Fruit fly (Drosophila melanogaster) whole organism, embryonic: ENCODE results near the gene Ldsdh1.
A peak's percentile ranks its signal among the peaks of the same experiment; 100 is the strongest.

Source experiments
- Atf6 ChIP-seq: fragments of 200-800 bp; sonication (Bioruptor generic); IDR thresholded peaks from 2 replicates; pipeline ENCODE4 v1.3.6; 2022; ENCODE audit warnings: missing biosample characterization, missing genetic modification characterization
- CG10321 ChIP-seq: fragments of 200-800 bp; sonication (Bioruptor generic); IDR thresholded peaks from 2 replicates; pipeline ENCODE4 v1.3.6; 2022; ENCODE audit warnings: missing biosample characterization, missing genetic modification characterization
- CG10366 ChIP-seq: fragments of 200-800 bp; sonication (Bioruptor generic); IDR thresholded peaks from 2 replicates; pipeline ENCODE4 v1.3.6; 2022; ENCODE audit warnings: missing biosample characterization, missing genetic modification characterization
- CG10543 ChIP-seq: fragments of 200-800 bp; sonication (Bioruptor generic); optimal IDR thresholded peaks from 3 replicates; lab custom pipeline; 2017; ENCODE audit warnings: missing biosample characterization, mild to moderate bottlenecking, missing genetic modification characterization, moderate library complexity
- CG11560 ChIP-seq: fragments of 200-800 bp; sonication (Bioruptor generic); IDR thresholded peaks from 3 replicates; pipeline ENCODE4 v1.3.6; 2022; ENCODE audit warnings: missing biosample characterization, missing genetic modification characterization
- CG11695 ChIP-seq: fragments of 200-800 bp; sonication (Bioruptor generic); IDR thresholded peaks from 3 replicates; pipeline ENCODE4 v1.3.6; 2022; ENCODE audit warnings: missing biosample characterization, missing genetic modification characterization
- CG12236 ChIP-seq: fragments of 200-800 bp; sonication (Bioruptor generic); optimal IDR thresholded peaks from 2 replicates; lab custom pipeline; 2016; ENCODE audit warnings: missing biosample characterization, missing genetic modification characterization
- CG12299 ChIP-seq: fragments of 200-800 bp; sonication (Bioruptor generic); optimal IDR thresholded peaks from 2 replicates; lab custom pipeline; 2018; ENCODE audit warnings: missing biosample characterization, mild to moderate bottlenecking, missing genetic modification characterization
- CG12769 ChIP-seq: fragments of 200-800 bp; sonication (Bioruptor generic); optimal IDR thresholded peaks from 2 replicates; lab custom pipeline; 2019; ENCODE audit warnings: missing biosample characterization, mild to moderate bottlenecking, missing genetic modification characterization, moderate library complexity
- CG13624 ChIP-seq: fragments of 200-800 bp; sonication (Bioruptor generic); optimal IDR thresholded peaks from 2 replicates; lab custom pipeline; 2016; ENCODE audit warnings: missing biosample characterization, missing genetic modification characterization
- CG14014 ChIP-seq: fragments of 200-800 bp; sonication (Bioruptor generic); IDR thresholded peaks from 2 replicates; pipeline ENCODE4 v1.3.6; 2022; ENCODE audit warnings: missing biosample characterization, missing genetic modification characterization
- CG14667 ChIP-seq: fragments of 200-800 bp; sonication (Bioruptor generic); IDR thresholded peaks from 2 replicates; pipeline ENCODE4 v1.3.6; 2022; ENCODE audit warnings: missing biosample characterization, missing genetic modification characterization
- CG15269 ChIP-seq: fragments of 200-800 bp; sonication (Bioruptor generic); optimal IDR thresholded peaks from 2 replicates; lab custom pipeline; 2018; ENCODE audit warnings: missing biosample characterization, mild to moderate bottlenecking, missing genetic modification characterization, moderate library complexity
- CG1832 ChIP-seq: fragments of 200-800 bp; sonication (Bioruptor generic); optimal IDR thresholded peaks from 2 replicates; lab custom pipeline; 2017; ENCODE audit warnings: missing biosample characterization, mild to moderate bottlenecking, missing genetic modification characterization, inconsistent platforms
- CG18619 ChIP-seq: fragments of 200-800 bp; sonication (Bioruptor generic); optimal IDR thresholded peaks from 3 replicates; lab custom pipeline; 2017; ENCODE audit warnings: missing biosample characterization, mild to moderate bottlenecking, missing genetic modification characterization
- CG2678 ChIP-seq: fragments of 200-800 bp; sonication (Bioruptor generic); optimal IDR thresholded peaks from 3 replicates; lab custom pipeline; 2019; ENCODE audit warnings: missing biosample characterization, mild to moderate bottlenecking, missing genetic modification characterization, moderate library complexity
- CG34376 ChIP-seq: fragments of 200-800 bp; sonication (Bioruptor generic); optimal IDR thresholded peaks from 2 replicates; lab custom pipeline; 2018; ENCODE audit warnings: missing biosample characterization, mild to moderate bottlenecking, missing genetic modification characterization
- CG4360 ChIP-seq: fragments of 200-800 bp; sonication (Bioruptor generic); IDR thresholded peaks from 2 replicates; pipeline ENCODE4 v1.3.6; 2022; ENCODE audit warnings: missing biosample characterization, missing genetic modification characterization
- CG6765 ChIP-seq: fragments of 200-800 bp; sonication (Bioruptor generic); optimal IDR thresholded peaks from 3 replicates; lab custom pipeline; 2017; ENCODE audit warnings: missing biosample characterization, mild to moderate bottlenecking, missing genetic modification characterization
- CG7963 ChIP-seq: fragments of 200-800 bp; sonication (Bioruptor generic); IDR thresholded peaks from 3 replicates; pipeline ENCODE4 v1.3.6; 2022; ENCODE audit warnings: missing biosample characterization, missing genetic modification characterization; ENCODE audit not compliant: partially characterized antibody
- CG8478 ChIP-seq: fragments of >200 bp; optimal IDR thresholded peaks from 2 replicates; lab custom pipeline; 2018
- CG9932 ChIP-seq: fragments of 200-800 bp; sonication (Bioruptor generic); IDR thresholded peaks from 2 replicates; pipeline ENCODE4 v1.3.6; 2022; ENCODE audit warnings: missing biosample characterization, missing genetic modification characterization
- CoRest ChIP-seq: fragments of 200-800 bp; sonication (Bioruptor generic); optimal IDR thresholded peaks from 3 replicates; lab custom pipeline; 2018; ENCODE audit warnings: missing biosample characterization, mild to moderate bottlenecking, missing genetic modification characterization, moderate library complexity
- Dip2 ChIP-seq: fragments of 200-800 bp; sonication (Bioruptor generic); IDR thresholded peaks from 2 replicates; pipeline ENCODE4 v1.3.6; 2022; ENCODE audit warnings: missing biosample characterization, missing genetic modification characterization
- Ets65A ChIP-seq: fragments of 200-800 bp; sonication (Bioruptor generic); peaks from one replicate; lab custom pipeline; 2016; ENCODE audit warnings: missing biosample characterization, missing genetic modification characterization
- Fer3 ChIP-seq: fragments of 200-800 bp; sonication (Bioruptor generic); optimal IDR thresholded peaks from 2 replicates; lab custom pipeline; 2018; ENCODE audit warnings: missing biosample characterization, mild to moderate bottlenecking, missing genetic modification characterization, moderate library complexity
- Gsc ChIP-seq: fragments of 200-800 bp; sonication (Bioruptor generic); IDR thresholded peaks from 2 replicates; pipeline ENCODE4 v1.3.6; 2022; ENCODE audit warnings: missing biosample characterization, missing genetic modification characterization
- H2.0 ChIP-seq: fragments of 200-800 bp; sonication (Bioruptor generic); IDR thresholded peaks from 2 replicates; pipeline ENCODE4 v1.3.6; 2022; ENCODE audit warnings: missing biosample characterization, missing genetic modification characterization
- Hr78 ChIP-seq, 2 experiments: fragments of 200-800 bp in 1 of 2; fragments of >200 bp in 1 of 2; sonication (Bioruptor generic) in 1 of 2; optimal IDR thresholded peaks; 2 replicates each; lab custom pipeline; 2017 to 2019; ENCODE audit warnings: missing biosample characterization in 2 of 2, missing genetic modification characterization in 2 of 2, mild to moderate bottlenecking in 1 of 2, moderate library complexity in 1 of 2
- Meics ChIP-seq: fragments of 200-800 bp; sonication (Bioruptor generic); optimal IDR thresholded peaks from 2 replicates; lab custom pipeline; 2017; ENCODE audit warnings: missing biosample characterization, mild to moderate bottlenecking, missing genetic modification characterization
- Optix ChIP-seq: fragments of 200-800 bp; sonication (Bioruptor generic); IDR thresholded peaks from 3 replicates; pipeline ENCODE4 v1.3.6; 2022; ENCODE audit warnings: missing biosample characterization, missing genetic modification characterization
- Poxn ChIP-seq: fragments of 200-800 bp; sonication (Bioruptor generic); IDR thresholded peaks from 2 replicates; pipeline ENCODE4 v1.3.6; 2022; ENCODE audit warnings: missing biosample characterization, missing genetic modification characterization
- Sry-β ChIP-seq: fragments of 200-800 bp; sonication (Bioruptor generic); optimal IDR thresholded peaks from 2 replicates; lab custom pipeline; 2018; ENCODE audit warnings: missing biosample characterization, mild to moderate bottlenecking, missing genetic modification characterization, moderate library complexity
- bbx ChIP-seq: fragments of 200-800 bp; sonication (Bioruptor generic); IDR thresholded peaks from 2 replicates; pipeline ENCODE4 v1.3.6; 2022; ENCODE audit warnings: missing biosample characterization, missing genetic modification characterization; ENCODE audit not compliant: partially characterized antibody
- crol ChIP-seq: fragments of 200-800 bp; sonication (Bioruptor generic); IDR thresholded peaks from 2 replicates; pipeline ENCODE4 v1.3.6; 2022; ENCODE audit warnings: missing biosample characterization, missing genetic modification characterization
- crp ChIP-seq, 2 experiments: fragments of 200-800 bp; sonication (Bioruptor generic); optimal IDR thresholded peaks; 2 replicates in 1 of 2; 3 replicates in 1 of 2; lab custom pipeline; 2017; ENCODE audit warnings: missing biosample characterization in 2 of 2, missing genetic modification characterization in 2 of 2, mild to moderate bottlenecking in 1 of 2, moderate library complexity in 1 of 2
- da ChIP-seq: fragments of 200-800 bp; sonication (Bioruptor generic); optimal IDR thresholded peaks from 2 replicates; lab custom pipeline; 2016; ENCODE audit warnings: missing biosample characterization, missing genetic modification characterization
- dm ChIP-seq: fragments of 200-800 bp; sonication (Bioruptor generic); optimal IDR thresholded peaks from 3 replicates; lab custom pipeline; 2016; ENCODE audit warnings: missing biosample characterization, missing genetic modification characterization
- gfzf ChIP-seq: fragments of 200-800 bp; sonication (Bioruptor generic); optimal IDR thresholded peaks from 2 replicates; lab custom pipeline; 2016; ENCODE audit warnings: missing biosample characterization, mild to moderate bottlenecking, missing genetic modification characterization, moderate library complexity
- inv ChIP-seq: fragments of 200-800 bp; sonication (Bioruptor generic); IDR thresholded peaks from 2 replicates; pipeline ENCODE4 v1.3.6; 2022; ENCODE audit warnings: missing biosample characterization, missing genetic modification characterization; ENCODE audit not compliant: partially characterized antibody
- kay ChIP-seq: fragments of 200-800 bp; sonication (Bioruptor generic); optimal IDR thresholded peaks from 2 replicates; lab custom pipeline; 2016; ENCODE audit warnings: missing biosample characterization, missing genetic modification characterization
- kni ChIP-seq: fragments of 200-800 bp; sonication (Bioruptor generic); optimal IDR thresholded peaks from 3 replicates; lab custom pipeline; 2017; ENCODE audit warnings: mild to moderate bottlenecking, missing biosample characterization, missing genetic modification reagents, missing genetic modification characterization
- lmd ChIP-seq: fragments of 200-800 bp; sonication (Bioruptor generic); IDR thresholded peaks from 2 replicates; pipeline ENCODE4 v1.3.6; 2022; ENCODE audit warnings: missing biosample characterization, missing genetic modification characterization
- nerfin-2 ChIP-seq: fragments of 200-800 bp; sonication (Bioruptor generic); IDR thresholded peaks from 2 replicates; pipeline ENCODE4 v1.3.6; 2022; ENCODE audit warnings: missing biosample characterization, missing genetic modification characterization; ENCODE audit not compliant: partially characterized antibody
- nom ChIP-seq: fragments of 200-800 bp; sonication (Bioruptor generic); optimal IDR thresholded peaks from 2 replicates; lab custom pipeline; 2017; ENCODE audit warnings: missing biosample characterization, missing genetic modification characterization, mild to moderate bottlenecking, moderate library complexity, missing genetic modification reagents
- sd ChIP-seq: fragments of 200-800 bp; sonication (Bioruptor generic); optimal IDR thresholded peaks from 3 replicates; lab custom pipeline; 2018; ENCODE audit warnings: missing biosample characterization, mild to moderate bottlenecking, missing genetic modification characterization, moderate library complexity
- sens ChIP-seq: fragments of 200-800 bp; sonication (Bioruptor generic); peaks from one replicate; lab custom pipeline; 2016; ENCODE audit warnings: missing biosample characterization, missing genetic modification characterization
- sug ChIP-seq: fragments of 200-800 bp; optimal IDR thresholded peaks from 2 replicates; lab custom pipeline; 2019; ENCODE audit warnings: missing biosample characterization, mild to moderate bottlenecking, missing genetic modification characterization, moderate library complexity
- vfl ChIP-seq: fragments of 200-800 bp; sonication (Bioruptor generic); optimal IDR thresholded peaks from 2 replicates; lab custom pipeline; 2016; ENCODE audit warnings: missing biosample characterization, missing genetic modification characterization

The Ldsdh1 gene

DNA sequence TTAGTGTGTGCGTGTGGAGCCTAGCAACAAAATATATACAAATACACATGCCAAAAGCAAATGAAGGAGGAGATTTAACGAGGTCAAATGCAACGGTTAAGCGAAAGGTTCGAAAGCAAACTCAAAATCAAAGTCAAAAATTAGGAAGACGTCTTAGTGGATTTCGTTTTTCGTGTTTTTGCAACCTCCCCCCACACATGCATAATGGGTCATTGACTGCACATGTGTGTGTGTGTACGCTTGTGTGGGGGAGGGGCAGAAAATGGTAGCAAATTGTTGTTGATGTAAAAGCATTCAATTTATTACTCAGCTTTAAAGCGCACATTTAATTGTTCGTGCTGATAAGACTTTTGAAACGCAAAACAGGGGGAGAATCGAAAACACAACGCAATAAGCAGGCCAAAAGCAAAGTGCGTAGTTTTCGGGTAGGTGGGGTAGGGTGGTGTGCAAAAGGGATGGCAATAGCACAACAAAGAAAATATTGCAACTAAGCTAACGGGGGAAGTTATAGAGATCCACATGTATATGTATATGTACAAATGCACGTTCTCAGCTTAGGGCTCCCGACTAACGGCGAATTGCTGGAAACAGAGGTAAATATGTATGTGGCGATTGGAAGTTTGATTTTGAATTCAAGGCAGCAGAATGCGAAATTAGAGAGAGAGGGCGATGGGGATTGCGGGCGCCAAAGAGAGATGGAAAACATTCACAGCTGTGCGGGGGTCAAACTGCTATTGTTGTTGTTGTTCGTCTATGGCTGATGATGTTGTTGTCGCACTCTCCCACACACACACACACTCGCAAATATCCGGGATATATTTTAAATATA lies 11.7 kb upstream of the Ldsdh1 start:
- TF ChIP-seq Optix (GFP tag; lab: Robert Waterston, UW), result no peak
- peak; percentile 4 for TF ChIP-seq CG34376
- peak; percentile 95 for TF ChIP-seq CG13624 (GFP tag; lab: Kevin White, UChicago)
- TF ChIP-seq CG4360 (GFP tag; lab: Robert Waterston, UW), result peak; percentile 93
- no peak for TF ChIP-seq CG18619
- TF ChIP-seq CG12769 (tag; lab: Kevin White, UChicago), result peak; percentile 23
- no peak for TF ChIP-seq H2.0 (GFP tag; lab: Robert Waterston, UW)
- TF ChIP-seq CG14014 (GFP tag; lab: Robert Waterston, UW), result no peak
- TF ChIP-seq Ets65A (GFP tag; lab: Kevin White, UChicago), result peak; percentile 59
- TF ChIP-seq CG6765, result peak; percentile 58
- no peak for TF ChIP-seq CG12299 (tag; lab: Kevin White, UChicago)
- peak; percentile 7 for TF ChIP-seq sd
- peak; percentile 9 for TF ChIP-seq Fer3 (tag; lab: Kevin White, UChicago)
- no peak for TF ChIP-seq CG11695 (GFP tag; lab: Robert Waterston, UW)
- peak; percentile 78 for TF ChIP-seq sug (tag; lab: Kevin White, UChicago)
- TF ChIP-seq CG10321 (GFP tag; lab: Robert Waterston, UW), result peak; percentile 75
- TF ChIP-seq Meics, result peak; percentile 14
- TF ChIP-seq CG2678, result peak; percentile 4
- TF ChIP-seq CG11560 (tag; lab: Robert Waterston, UW), result no peak
- TF ChIP-seq CG1832 (GFP tag; lab: Kevin White, UChicago), result peak; percentile 74
- TF ChIP-seq CG10366 (GFP tag; lab: Robert Waterston, UW), result no peak
- TF ChIP-seq CG9932, result 0 out of 2 replicates have a peak, but pooled peaks have one; percentile 16
- 0 out of 2 replicates have a peak, but pooled peaks have one; percentile 23 for TF ChIP-seq Atf6 (GFP tag; lab: Robert Waterston, UW)
- peak in 1 of 2 experiments; percentile 80 for TF ChIP-seq Hr78 (GFP tag; optimal IDR thresholded peaks at IDR 0.05; lab: Kevin White, UChicago)
- TF ChIP-seq kni (GFP tag; lab: Kevin White, UChicago), result peak; percentile 21
- TF ChIP-seq crp (GFP tag; optimal IDR thresholded peaks at IDR 0.05; lab: Kevin White, UChicago), result peak in 1 of 2 experiments; percentile 62
- TF ChIP-seq CG10543 (GFP tag; lab: Kevin White, UChicago), result peak; percentile 57
- peak; percentile 1 for TF ChIP-seq nom (GFP tag; lab: Kevin White, UChicago)
- TF ChIP-seq lmd (GFP tag; lab: Robert Waterston, UW), result 0 out of 2 replicates have a peak, but pooled peaks have one; percentile 7
- no peak for TF ChIP-seq CG12236 (GFP tag; lab: Kevin White, UChicago)
- peak; percentile 45 for TF ChIP-seq crol

- peak; percentile 98 for TF ChIP-seq sens (GFP tag; lab: Kevin White, UChicago)
- TF ChIP-seq Dip2 (GFP tag; lab: Robert Waterston, UW), result no peak
- TF ChIP-seq CoRest (tag; lab: Kevin White, UChicago), result peak; percentile 98
- TF ChIP-seq Poxn (GFP tag; lab: Robert Waterston, UW), result peak; percentile 59
- TF ChIP-seq CG8478 (lab: Kevin White, UChicago), result no peak
- TF ChIP-seq da (GFP tag; lab: Kevin White, UChicago), result peak; percentile 33
- TF ChIP-seq Gsc (GFP tag; lab: Robert Waterston, UW), result peak; percentile 80
- TF ChIP-seq vfl, result peak; percentile 71
- no peak for TF ChIP-seq CG7963
- peak; percentile 97 for TF ChIP-seq CG15269 (tag; lab: Kevin White, UChicago)
- TF ChIP-seq inv, result no peak
- TF ChIP-seq CG14667, result peak; percentile 86
- no peak for TF ChIP-seq bbx
- TF ChIP-seq kay, result peak; percentile 87
- peak; percentile 60 for TF ChIP-seq dm
- TF ChIP-seq Sry-β (GFP tag; lab: Kevin White, UChicago), result peak; percentile 57
- no peak for TF ChIP-seq gfzf
- no peak; the same call in 1 of the 2 replicates for TF ChIP-seq nerfin-2 (GFP tag; lab: Robert Waterston, UW)
Observed at dm6 chrX:8092075-8092682, 10.8 kb upstream of the Ldsdh1 start.
